Worm (Caenorhabditis elegans): ENCODE results near the gene pqn-74.

Gene pqn-74

DNA sequence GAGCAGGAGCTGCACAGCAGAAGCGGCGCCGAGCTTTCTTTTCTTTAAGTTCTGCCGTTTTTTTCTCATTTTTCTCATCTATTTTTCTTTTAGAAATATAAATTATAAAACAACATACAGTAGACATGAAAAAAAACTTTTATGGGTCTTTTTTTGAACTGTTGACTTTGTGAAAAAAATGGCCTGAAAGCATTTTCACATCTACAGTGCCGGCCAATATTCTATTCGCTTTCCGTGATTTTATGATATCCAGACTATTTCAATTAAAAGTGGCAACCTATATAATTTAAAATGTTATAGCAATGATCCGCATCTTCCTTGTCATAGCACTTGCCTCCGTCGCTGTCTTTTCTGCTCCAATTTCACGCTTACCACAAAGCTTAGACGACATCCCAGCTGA is 3.1 kb downstream of the pqn-74 start, which contains the start of gene far-6:
Gene far-6 (plus strand): TSS at position 301 of the 400 bp plus-strand sequence.
- TF ChIP-seq T22C8.4 (GFP tag; IDR thresholded peaks at IDR 0.05) = no peak
- no peak for TF ChIP-seq klf-2 (GFP tag; conservative IDR thresholded peaks at IDR 0.05)
- TF ChIP-seq ztf-29 (GFP tag; IDR thresholded peaks at IDR 0.05) = no peak
- TF ChIP-seq tab-1 (GFP tag; IDR thresholded peaks at IDR 0.05) = no peak
- TF ChIP-seq ztf-23 (GFP tag; IDR thresholded peaks at IDR 0.05) = no peak
- TF ChIP-seq med-1 (GFP tag; optimal IDR thresholded peaks at IDR 0.05; ENCODE audit: insufficient read depth) = no peak
- TF ChIP-seq cog-1 (tag; optimal IDR thresholded peaks at IDR 0.05) = no peak
- no peak for TF ChIP-seq ref-1 (GFP tag; conservative IDR thresholded peaks at IDR 0.05)

DNA sequence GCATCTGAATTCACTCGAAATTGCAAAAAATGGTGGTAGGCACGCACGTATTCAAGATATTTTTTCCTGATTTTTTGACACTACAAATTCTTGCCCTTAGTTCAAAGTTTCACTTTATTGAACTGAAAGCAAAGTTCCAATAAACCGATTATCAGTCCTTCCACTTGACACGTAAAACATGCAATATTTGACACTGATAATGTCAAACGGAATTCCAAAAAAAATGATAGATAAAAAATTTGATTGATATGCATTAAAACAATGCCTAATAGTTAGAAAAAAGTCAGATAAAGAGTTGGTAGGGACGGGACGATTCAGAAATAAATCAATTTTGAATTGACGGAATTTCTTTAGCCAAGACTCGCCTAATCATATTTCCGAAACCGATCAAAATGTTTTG is 4.1 kb downstream of the pqn-74 start:
- no peak for TF ChIP-seq ztf-29 (GFP tag; IDR thresholded peaks at IDR 0.05)
- no peak for TF ChIP-seq med-1 (GFP tag; optimal IDR thresholded peaks at IDR 0.05; ENCODE audit: insufficient read depth)
- TF ChIP-seq ztf-23 (GFP tag; IDR thresholded peaks at IDR 0.05) = no peak
- no peak for TF ChIP-seq flt-1 (GFP tag; IDR thresholded peaks at IDR 0.05)
- TF ChIP-seq T22C8.4 (GFP tag; IDR thresholded peaks at IDR 0.05) = no peak
- TF ChIP-seq cog-1 (tag; optimal IDR thresholded peaks at IDR 0.05) = no peak
- TF ChIP-seq ref-1 (GFP tag; conservative IDR thresholded peaks at IDR 0.05) = no peak
- TF ChIP-seq klf-2 (GFP tag; conservative IDR thresholded peaks at IDR 0.05) = no peak
- no peak for TF ChIP-seq tab-1 (GFP tag; IDR thresholded peaks at IDR 0.05)

DNA sequence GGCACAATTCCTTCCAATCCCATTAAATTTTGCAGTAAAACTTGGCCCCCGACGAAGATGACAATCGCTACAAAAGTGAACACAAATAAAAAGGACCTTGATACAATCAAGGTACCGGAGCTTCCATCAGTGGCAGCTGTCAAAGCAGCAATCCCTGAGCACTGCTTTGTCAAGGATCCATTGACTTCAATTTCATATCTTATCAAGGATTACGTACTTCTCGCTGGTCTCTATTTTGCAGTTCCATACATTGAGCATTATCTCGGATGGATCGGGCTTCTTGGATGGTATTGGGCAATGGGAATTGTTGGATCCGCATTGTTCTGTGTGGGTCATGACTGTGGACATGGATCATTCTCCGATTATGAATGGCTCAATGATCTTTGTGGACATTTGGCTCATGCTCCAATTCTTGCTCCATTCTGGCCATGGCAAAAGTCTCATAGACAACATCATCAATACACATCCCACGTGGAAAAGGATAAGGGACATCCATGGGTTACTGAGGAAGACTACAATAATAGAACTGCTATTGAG is 7.3 kb downstream of the pqn-74 start, which contains the start of gene fat-2:
Gene fat-2 (plus strand): TSS at position 51 of the 537 bp plus-strand sequence.
- TF ChIP-seq flt-1 (GFP tag; IDR thresholded peaks at IDR 0.05) = no peak
- TF ChIP-seq T22C8.4 (GFP tag; IDR thresholded peaks at IDR 0.05) = no peak
- no peak for TF ChIP-seq ztf-29 (GFP tag; IDR thresholded peaks at IDR 0.05)
- no peak for TF ChIP-seq cog-1 (tag; optimal IDR thresholded peaks at IDR 0.05)
- no peak for TF ChIP-seq ref-1 (GFP tag; conservative IDR thresholded peaks at IDR 0.05)
- no peak for TF ChIP-seq ztf-23 (GFP tag; IDR thresholded peaks at IDR 0.05)
- no peak for TF ChIP-seq med-1 (GFP tag; optimal IDR thresholded peaks at IDR 0.05; ENCODE audit: insufficient read depth)
- TF ChIP-seq klf-2 (GFP tag; conservative IDR thresholded peaks at IDR 0.05) = no peak
- no peak for TF ChIP-seq tab-1 (GFP tag; IDR thresholded peaks at IDR 0.05)

DNA sequence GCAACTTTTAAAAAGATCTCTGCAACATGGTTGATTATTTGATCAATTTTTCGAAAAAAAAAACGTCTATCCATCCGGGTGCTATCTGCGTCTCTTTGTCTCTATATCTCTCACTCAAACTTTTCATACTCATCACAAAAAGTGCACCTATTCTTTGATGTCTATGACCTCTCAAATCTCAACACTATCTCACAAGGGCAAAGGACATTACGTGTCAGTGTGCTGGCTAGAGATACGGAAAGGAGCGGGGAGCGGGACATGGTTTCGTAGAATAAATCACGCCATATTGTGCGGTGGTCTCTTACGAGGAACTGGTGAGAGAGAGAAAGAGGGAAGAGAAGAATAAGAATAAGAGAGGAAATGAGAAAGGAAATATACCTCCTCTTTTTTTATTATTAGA is 8.8 kb downstream of the pqn-74 start:
- TF ChIP-seq T22C8.4 (GFP tag; IDR thresholded peaks at IDR 0.05) (no peak), ztf-29 (GFP tag; IDR thresholded peaks at IDR 0.05) (no peak), med-1 (GFP tag; optimal IDR thresholded peaks at IDR 0.05; ENCODE audit: insufficient read depth) (no peak), tab-1 (GFP tag; IDR thresholded peaks at IDR 0.05) (no peak), ztf-23 (GFP tag; IDR thresholded peaks at IDR 0.05) (no peak), klf-2 (GFP tag; conservative IDR thresholded peaks at IDR 0.05) (no peak), flt-1 (GFP tag; IDR thresholded peaks at IDR 0.05) (no peak), cog-1 (tag; optimal IDR thresholded peaks at IDR 0.05) (no peak)

DNA sequence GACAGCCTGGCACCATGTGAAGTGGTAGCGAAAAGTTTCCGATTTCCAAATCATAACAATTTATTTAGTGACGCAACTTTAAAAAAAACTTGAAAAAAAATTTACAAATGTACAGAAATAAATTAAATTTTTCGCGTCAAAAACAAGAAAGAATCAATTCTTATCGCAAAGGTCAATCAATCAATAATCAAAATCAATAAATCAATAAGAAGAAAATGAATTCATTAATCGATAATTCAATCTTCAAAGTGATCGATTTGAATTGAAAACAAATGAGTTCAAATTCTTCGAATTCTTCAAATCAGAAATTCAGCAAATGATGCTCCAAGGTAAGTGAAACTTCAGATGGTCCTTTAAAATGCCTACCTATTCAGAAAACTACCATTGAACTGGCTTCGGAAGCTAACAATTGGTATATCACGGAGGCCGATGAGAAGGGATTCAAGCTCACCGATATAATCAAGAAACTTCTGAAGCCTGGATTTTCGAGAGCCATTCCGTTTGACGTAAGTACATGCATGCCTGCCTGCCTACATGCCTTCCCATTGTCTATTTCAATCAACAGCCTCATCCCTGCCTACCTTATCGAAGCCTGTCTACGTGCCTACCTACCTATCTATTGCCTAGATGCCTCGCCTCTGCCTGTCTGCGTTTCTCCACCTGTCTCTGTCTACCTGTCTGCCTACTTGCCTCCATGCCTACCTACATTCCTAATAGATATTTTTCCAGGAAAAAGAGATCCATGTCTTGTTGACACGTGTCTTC is 11.1 kb downstream of the pqn-74 start:
- no peak for TF ChIP-seq klf-2 (GFP tag; conservative IDR thresholded peaks at IDR 0.05)
- TF ChIP-seq T22C8.4 (GFP tag; IDR thresholded peaks at IDR 0.05) = no peak
- TF ChIP-seq ztf-23 (GFP tag; IDR thresholded peaks at IDR 0.05) = no peak
- no peak for TF ChIP-seq flt-1 (GFP tag; IDR thresholded peaks at IDR 0.05)
- TF ChIP-seq tab-1 (GFP tag; IDR thresholded peaks at IDR 0.05) = no peak
- TF ChIP-seq cog-1 (tag; optimal IDR thresholded peaks at IDR 0.05) = no peak
- TF ChIP-seq ref-1 (GFP tag; conservative IDR thresholded peaks at IDR 0.05) = no peak
- no peak for TF ChIP-seq ztf-29 (GFP tag; IDR thresholded peaks at IDR 0.05)
- TF ChIP-seq med-1 (GFP tag; optimal IDR thresholded peaks at IDR 0.05; ENCODE audit: insufficient read depth) = no peak

DNA sequence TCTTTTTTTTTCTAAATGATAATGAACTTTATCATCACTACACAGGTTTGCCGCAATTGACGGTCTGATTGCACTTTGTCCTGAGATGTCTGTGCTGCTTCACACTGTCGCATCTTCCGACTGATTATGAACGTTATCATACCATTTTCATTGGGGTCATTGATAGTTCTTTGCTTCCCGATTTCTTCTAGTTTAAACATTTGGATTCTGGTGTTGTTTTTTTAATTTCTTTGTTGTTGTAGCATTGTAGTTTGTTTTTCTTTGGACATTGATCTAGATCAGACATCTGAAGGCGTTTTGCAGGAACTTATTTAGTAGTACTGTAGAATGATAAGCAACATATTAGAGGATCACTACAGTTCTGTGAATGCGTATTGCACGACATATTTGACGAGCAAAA is 12.4 kb downstream of the pqn-74 start:
- TF ChIP-seq flt-1 (GFP tag; IDR thresholded peaks at IDR 0.05) (no peak), ztf-29 (GFP tag; IDR thresholded peaks at IDR 0.05) (no peak), tab-1 (GFP tag; IDR thresholded peaks at IDR 0.05) (no peak), cog-1 (tag; optimal IDR thresholded peaks at IDR 0.05) (no peak), ref-1 (GFP tag; conservative IDR thresholded peaks at IDR 0.05) (no peak), med-1 (GFP tag; optimal IDR thresholded peaks at IDR 0.05; ENCODE audit: insufficient read depth) (no peak), klf-2 (GFP tag; conservative IDR thresholded peaks at IDR 0.05) (no peak), ztf-23 (GFP tag; IDR thresholded peaks at IDR 0.05) (no peak), T22C8.4 (GFP tag; IDR thresholded peaks at IDR 0.05) (no peak)

DNA sequence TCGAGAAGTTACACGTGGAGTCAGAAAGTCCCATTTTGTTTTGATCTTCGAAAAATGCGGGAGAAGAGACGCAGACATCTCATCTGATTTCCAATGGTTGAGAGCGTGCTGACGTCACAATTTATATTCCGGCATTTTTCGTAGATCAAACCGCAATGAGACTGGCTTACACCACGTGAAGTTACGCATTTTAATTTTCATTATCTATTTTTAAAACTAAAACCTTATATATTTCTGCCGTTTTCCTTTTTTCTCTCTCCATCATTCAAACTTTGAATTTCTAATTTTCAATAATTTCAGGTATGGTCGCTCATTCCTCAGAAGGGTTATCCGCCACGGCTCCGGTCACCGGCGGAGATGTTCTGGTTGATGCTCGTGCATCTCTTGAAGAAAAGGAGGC is 15.9 kb downstream of the pqn-74 start, which contains the start of gene fat-1:
Gene fat-1 (plus strand): TSS at position 301 of the 400 bp plus-strand sequence.
- no peak for TF ChIP-seq cog-1 (tag; optimal IDR thresholded peaks at IDR 0.05)
- no peak for TF ChIP-seq tab-1 (GFP tag; IDR thresholded peaks at IDR 0.05)
- TF ChIP-seq ref-1 (GFP tag; conservative IDR thresholded peaks at IDR 0.05) = no peak
- no peak for TF ChIP-seq ztf-29 (GFP tag; IDR thresholded peaks at IDR 0.05)
- TF ChIP-seq flt-1 (GFP tag; IDR thresholded peaks at IDR 0.05) = no peak
- TF ChIP-seq T22C8.4 (GFP tag; IDR thresholded peaks at IDR 0.05) = no peak
- TF ChIP-seq med-1 (GFP tag; optimal IDR thresholded peaks at IDR 0.05; ENCODE audit: insufficient read depth) = no peak
- TF ChIP-seq klf-2 (GFP tag; conservative IDR thresholded peaks at IDR 0.05) = no peak
- no peak for TF ChIP-seq ztf-23 (GFP tag; IDR thresholded peaks at IDR 0.05)

DNA sequence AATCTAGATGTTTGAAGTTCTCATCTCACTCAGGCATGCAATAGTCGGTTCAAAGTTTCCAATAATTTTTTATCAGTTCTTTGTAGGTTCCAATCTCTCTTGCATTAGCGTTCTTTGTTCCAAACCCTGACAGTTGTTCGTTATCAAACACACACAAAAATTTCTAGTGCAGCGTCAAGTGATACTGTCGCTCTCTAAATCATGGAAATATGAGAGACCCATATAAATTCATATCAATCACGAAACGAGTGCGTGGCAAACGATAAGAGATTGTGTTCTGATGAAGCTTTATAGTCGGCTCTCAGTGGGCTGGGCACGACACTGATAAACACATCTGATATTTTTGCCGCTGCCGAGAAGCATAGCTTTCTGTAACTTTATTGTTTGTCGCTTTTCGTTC is 17.0 kb downstream of the pqn-74 start:
- no peak for TF ChIP-seq ref-1 (GFP tag; conservative IDR thresholded peaks at IDR 0.05)
- no peak for TF ChIP-seq med-1 (GFP tag; optimal IDR thresholded peaks at IDR 0.05; ENCODE audit: insufficient read depth)
- no peak for TF ChIP-seq klf-2 (GFP tag; conservative IDR thresholded peaks at IDR 0.05)
- TF ChIP-seq T22C8.4 (GFP tag; IDR thresholded peaks at IDR 0.05) = no peak
- no peak for TF ChIP-seq tab-1 (GFP tag; IDR thresholded peaks at IDR 0.05)
- TF ChIP-seq cog-1 (tag; optimal IDR thresholded peaks at IDR 0.05) = no peak
- TF ChIP-seq flt-1 (GFP tag; IDR thresholded peaks at IDR 0.05) = no peak
- no peak for TF ChIP-seq ztf-23 (GFP tag; IDR thresholded peaks at IDR 0.05)

DNA sequence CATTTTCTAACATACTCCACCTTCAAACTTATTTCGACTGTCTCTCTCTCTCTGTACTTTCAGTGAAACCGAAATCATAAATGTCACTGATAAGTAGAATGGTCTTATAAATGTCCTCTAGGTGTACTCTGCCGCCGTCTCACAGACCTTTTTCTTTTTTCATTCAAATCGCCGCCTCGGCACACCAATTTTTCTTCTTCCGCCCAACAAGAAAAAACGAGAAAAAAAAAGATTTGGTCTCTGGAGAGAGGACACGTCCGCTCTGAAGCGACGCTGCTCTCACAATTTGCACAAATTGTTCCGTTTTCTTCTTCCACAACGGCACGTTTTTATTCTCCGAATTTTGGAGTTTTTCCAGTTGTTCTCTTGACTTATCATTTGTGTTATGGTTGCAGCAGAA is 18.1 kb downstream of the pqn-74 start:
- TF ChIP-seq med-1 (GFP tag; optimal IDR thresholded peaks at IDR 0.05; ENCODE audit: insufficient read depth) = no peak
- no peak for TF ChIP-seq flt-1 (GFP tag; IDR thresholded peaks at IDR 0.05)
